Fruit fly (Drosophila melanogaster) whole organism, pupa: ENCODE measurements around the gene nkt.

Source experiments
- CG10348 ChIP-seq: fragments of 200-800 bp; sonication (Bioruptor generic); IDR thresholded peaks from 2 replicates; pipeline ENCODE4 v1.3.6; 2022; ENCODE audit warnings: missing biosample characterization, missing genetic modification characterization
- CG12605 ChIP-seq: fragments of 200-800 bp; sonication (Bioruptor generic); IDR thresholded peaks from 2 replicates; pipeline ENCODE4 v1.3.6; 2022; ENCODE audit warnings: missing biosample characterization, missing genetic modification characterization
- CG13204 ChIP-seq: fragments of 200-800 bp; sonication (Bioruptor generic); optimal IDR thresholded peaks from 2 replicates; lab custom pipeline; 2018; ENCODE audit warnings: missing biosample characterization, mild to moderate bottlenecking, missing genetic modification characterization, moderate library complexity
- CG14655 ChIP-seq: fragments of 200-800 bp; sonication (Bioruptor generic); optimal IDR thresholded peaks from 3 replicates; lab custom pipeline; 2017; ENCODE audit warnings: mild to moderate bottlenecking, missing biosample characterization, missing genetic modification reagents, missing genetic modification characterization
- CG15710 ChIP-seq: fragments of 200-800 bp; sonication (Bioruptor generic); optimal IDR thresholded peaks from 2 replicates; lab custom pipeline; 2018; ENCODE audit warnings: missing biosample characterization, mild to moderate bottlenecking, missing genetic modification characterization, moderate library complexity
- CG17806 ChIP-seq: fragments of 200-800 bp; sonication (Bioruptor generic); optimal IDR thresholded peaks from 2 replicates; lab custom pipeline; 2018; ENCODE audit warnings: missing biosample characterization, mild to moderate bottlenecking, missing genetic modification characterization, moderate library complexity
- CG32121 ChIP-seq: fragments of 200-800 bp; sonication (Bioruptor generic); IDR thresholded peaks from 2 replicates; pipeline ENCODE4 v1.3.6; 2022; ENCODE audit warnings: missing biosample characterization, missing genetic modification characterization
- CG34367 ChIP-seq: fragments of 200-800 bp; sonication (Bioruptor generic); optimal IDR thresholded peaks from 2 replicates; lab custom pipeline; 2018; ENCODE audit warnings: missing biosample characterization, mild to moderate bottlenecking, missing genetic modification characterization
- CG4496 ChIP-seq: fragments of 200-800 bp; sonication (Bioruptor generic); IDR thresholded peaks from 3 replicates; pipeline ENCODE4 v1.3.6; 2022; ENCODE audit warnings: missing biosample characterization, missing genetic modification characterization
- CG8159 ChIP-seq: fragments of 200-800 bp; sonication (Bioruptor generic); optimal IDR thresholded peaks from 3 replicates; lab custom pipeline; 2018; ENCODE audit warnings: missing biosample characterization, mild to moderate bottlenecking, missing genetic modification characterization, moderate library complexity
- CG8301 ChIP-seq: fragments of 200-800 bp; sonication (Bioruptor generic); optimal IDR thresholded peaks from 2 replicates; lab custom pipeline; 2018; ENCODE audit warnings: missing biosample characterization, mild to moderate bottlenecking, missing genetic modification characterization
- CG9948 ChIP-seq: fragments of 200-800 bp; sonication (Bioruptor generic); optimal IDR thresholded peaks from 2 replicates; lab custom pipeline; 2018; ENCODE audit warnings: missing biosample characterization, mild to moderate bottlenecking, missing genetic modification characterization, moderate library complexity
- D1 ChIP-seq: fragments of 200-800 bp; sonication (Bioruptor generic); optimal IDR thresholded peaks from 2 replicates; lab custom pipeline; 2018; ENCODE audit warnings: missing biosample characterization, mild to moderate bottlenecking, missing genetic modification characterization, moderate library complexity
- EcR ChIP-seq: fragments of 200-800 bp; sonication (Bioruptor generic); optimal IDR thresholded peaks from 3 replicates; lab custom pipeline; 2019; ENCODE audit warnings: missing biosample characterization, missing genetic modification characterization, mild to moderate bottlenecking, moderate library complexity, missing genetic modification reagents
- Ets98B ChIP-seq: fragments of 200-800 bp; sonication (Bioruptor generic); IDR thresholded peaks from 2 replicates; pipeline ENCODE4 v1.3.6; 2022; ENCODE audit warnings: missing biosample characterization, missing genetic modification characterization
- Pif1A ChIP-seq: fragments of 200-800 bp; sonication (Bioruptor generic); optimal IDR thresholded peaks from 3 replicates; lab custom pipeline; 2016; ENCODE audit warnings: missing biosample characterization, missing genetic modification characterization
- Pif1B ChIP-seq: fragments of 200-800 bp; sonication (Bioruptor generic); optimal IDR thresholded peaks from 3 replicates; lab custom pipeline; 2016; ENCODE audit warnings: missing biosample characterization, missing genetic modification characterization
- Snoo ChIP-seq: fragments of 200-800 bp; sonication (Bioruptor generic); optimal IDR thresholded peaks from 3 replicates; lab custom pipeline; 2017; ENCODE audit warnings: missing biosample characterization, mild to moderate bottlenecking, missing genetic modification characterization, inconsistent platforms
- fd96Ca ChIP-seq: fragments of 200-800 bp; sonication (Bioruptor generic); IDR thresholded peaks from 3 replicates; pipeline ENCODE4 v1.3.6; 2022; ENCODE audit warnings: missing biosample characterization, missing genetic modification characterization
- gl ChIP-seq: fragments of 200-800 bp; sonication (Bioruptor generic); optimal IDR thresholded peaks from 2 replicates; lab custom pipeline; 2018; ENCODE audit warnings: missing biosample characterization, mild to moderate bottlenecking, missing genetic modification characterization
- rn ChIP-seq: fragments of 200-800 bp; sonication (Bioruptor generic); IDR thresholded peaks from 2 replicates; pipeline ENCODE4 v1.3.6; 2022; ENCODE audit warnings: missing biosample characterization, missing genetic modification characterization

The nkt gene

dm6 chr3L:11182994-11183393 is 18.2 kb upstream of the nkt start:
- TF ChIP-seq gl (tag; lab: Kevin White, UChicago) = no peak
- no peak for TF ChIP-seq CG8159 (tag; lab: Kevin White, UChicago)
- no peak for TF ChIP-seq CG34367 (tag; lab: Kevin White, UChicago)
- no peak for TF ChIP-seq Pif1A (GFP tag; lab: Kevin White, UChicago)
- TF ChIP-seq CG4496 (GFP tag; lab: Robert Waterston, UW) = no peak
- no peak for TF ChIP-seq CG17806 (tag; lab: Kevin White, UChicago)
- no peak for TF ChIP-seq EcR (GFP tag; lab: Kevin White, UChicago)
- TF ChIP-seq CG10348 = no peak
- no peak for TF ChIP-seq Pif1B (GFP tag; lab: Kevin White, UChicago)
- no peak for TF ChIP-seq fd96Ca (GFP tag; lab: Robert Waterston, UW)
- no peak for TF ChIP-seq CG15710 (tag; lab: Kevin White, UChicago)
- TF ChIP-seq, all 21 proteins: peak for 0

DNA sequence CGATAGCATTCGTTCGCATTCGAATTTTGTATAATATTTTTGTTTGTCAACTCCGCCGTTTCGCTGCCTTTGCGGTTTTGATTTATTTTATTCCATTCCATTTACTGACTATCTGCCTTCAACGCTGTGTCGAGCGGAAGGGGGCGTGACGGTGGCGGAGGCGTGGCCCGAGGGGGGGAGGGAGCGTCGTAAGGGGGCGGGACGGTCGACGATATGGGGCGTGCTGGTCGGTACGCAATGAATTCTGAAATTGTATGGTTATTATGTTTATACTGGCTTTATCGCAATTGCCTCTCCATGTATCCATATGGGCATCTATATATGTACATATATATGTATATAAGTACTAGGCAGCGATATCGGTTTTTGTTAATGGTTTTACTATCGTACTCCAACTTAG is 17.2 kb upstream of the nkt start:
- no peak for TF ChIP-seq CG15710 (tag; lab: Kevin White, UChicago)
- TF ChIP-seq D1 = no peak
- no peak for TF ChIP-seq gl (tag; lab: Kevin White, UChicago)
- no peak for TF ChIP-seq Pif1A (GFP tag; lab: Kevin White, UChicago)
- no peak for TF ChIP-seq Snoo (tag; lab: Kevin White, UChicago)
- no peak for TF ChIP-seq CG32121 (GFP tag; lab: Robert Waterston, UW)
- no peak for TF ChIP-seq CG8301 (tag; lab: Kevin White, UChicago)
- no peak for TF ChIP-seq CG13204
- no peak for TF ChIP-seq CG10348
- TF ChIP-seq Pif1B (GFP tag; lab: Kevin White, UChicago) = no peak
- no peak for TF ChIP-seq EcR (GFP tag; lab: Kevin White, UChicago)
- TF ChIP-seq fd96Ca (GFP tag; lab: Robert Waterston, UW) = no peak
- TF ChIP-seq CG34367 (tag; lab: Kevin White, UChicago) = no peak
- TF ChIP-seq rn (GFP tag; lab: Robert Waterston, UW) = no peak
- TF ChIP-seq CG14655 (GFP tag; lab: Kevin White, UChicago) = no peak

- no peak for TF ChIP-seq Ets98B
- peak; percentile 34 for TF ChIP-seq CG17806 (tag; lab: Kevin White, UChicago)
- TF ChIP-seq CG14655 (GFP tag; lab: Kevin White, UChicago) = peak; percentile 47
- peak; percentile 19 for TF ChIP-seq CG8301 (tag; lab: Kevin White, UChicago)
- TF ChIP-seq CG12605 (GFP tag; lab: Robert Waterston, UW) = no peak
- TF ChIP-seq CG15710 (tag; lab: Kevin White, UChicago) = peak; percentile 42
- no peak for TF ChIP-seq Snoo (tag; lab: Kevin White, UChicago)
- TF ChIP-seq CG8159 (tag; lab: Kevin White, UChicago) = peak; percentile 59
Measured at dm6 chr3L:11186768-11187167, 14.4 kb upstream of the nkt start.

DNA sequence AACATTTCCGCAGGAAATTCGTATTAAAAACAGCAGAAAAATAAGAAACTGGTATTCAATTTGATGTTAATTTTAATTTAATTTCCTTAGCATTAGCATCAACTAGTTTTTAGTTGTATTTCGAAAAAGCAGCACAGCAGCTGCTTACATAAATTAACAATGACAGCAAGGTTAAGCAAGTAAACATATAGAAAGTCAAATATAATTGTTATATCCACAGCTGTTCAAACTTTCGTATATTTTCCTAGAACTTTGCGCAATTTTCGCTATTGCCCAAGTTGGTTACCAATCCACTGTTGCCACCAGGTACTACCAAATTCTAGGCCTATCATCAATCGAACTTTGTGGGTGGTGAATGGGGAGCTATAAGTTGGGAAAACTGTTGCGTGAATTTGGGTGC is 11.1 kb upstream of the nkt start:
- TF ChIP-seq CG34367 (tag; lab: Kevin White, UChicago) (no peak), Pif1A (GFP tag; lab: Kevin White, UChicago) (no peak), CG15710 (tag; lab: Kevin White, UChicago) (no peak), fd96Ca (GFP tag; lab: Robert Waterston, UW) (no peak), CG8301 (tag; lab: Kevin White, UChicago) (no peak), EcR (GFP tag; lab: Kevin White, UChicago) (no peak), CG14655 (GFP tag; lab: Kevin White, UChicago) (no peak), Pif1B (GFP tag; lab: Kevin White, UChicago) (no peak)

dm6 chr3L:11195275-11195674 is 5.9 kb upstream of the nkt start:
- TF ChIP-seq CG8301 (tag; lab: Kevin White, UChicago) (no peak), Pif1A (GFP tag; lab: Kevin White, UChicago) (no peak), CG34367 (tag; lab: Kevin White, UChicago) (no peak), CG15710 (tag; lab: Kevin White, UChicago) (no peak), Ets98B (no peak), CG12605 (GFP tag; lab: Robert Waterston, UW) (no peak), EcR (GFP tag; lab: Kevin White, UChicago) (no peak)

- TF ChIP-seq EcR (GFP tag; lab: Kevin White, UChicago) (no peak), Ets98B (no peak)
- TF ChIP-seq, all 21 proteins: peak for 0
Measured at dm6 chr3L:11196860-11197259, 4.3 kb upstream of the nkt start.

- TF ChIP-seq CG32121 (GFP tag; lab: Robert Waterston, UW) (peak; percentile 87), CG12605 (GFP tag; lab: Robert Waterston, UW) (peak; percentile 31; the same call in 1 of the 2 replicates), Pif1B (GFP tag; lab: Kevin White, UChicago) (peak; percentile 22), rn (GFP tag; lab: Robert Waterston, UW) (peak; percentile 53; the same call in 1 of the 2 replicates), CG9948 (peak; percentile 59), CG13204 (no peak), Pif1A (GFP tag; lab: Kevin White, UChicago) (peak; percentile 9), fd96Ca (GFP tag; lab: Robert Waterston, UW) (no peak), D1 (peak; percentile 87), CG15710 (tag; lab: Kevin White, UChicago) (peak; percentile 58), CG14655 (GFP tag; lab: Kevin White, UChicago) (peak; percentile 67), CG34367 (tag; lab: Kevin White, UChicago) (peak; percentile 63), EcR (GFP tag; lab: Kevin White, UChicago) (no peak), gl (tag; lab: Kevin White, UChicago) (no peak), CG8159 (tag; lab: Kevin White, UChicago) (peak; percentile 80), Ets98B (peak; percentile 71), CG17806 (tag; lab: Kevin White, UChicago) (peak; percentile 68), CG10348 (no peak), CG8301 (tag; lab: Kevin White, UChicago) (peak; percentile 35), CG4496 (GFP tag; lab: Robert Waterston, UW) (peak; percentile 53; the same call in 2 of the 3 replicates), Snoo (tag; lab: Kevin White, UChicago) (peak; percentile 22)
- TF ChIP-seq, all 21 proteins: peak for 16
Measured at dm6 chr3L:11197291-11198021, 3.7 kb upstream of the nkt start, which contains the start of gene GlcAT-P. GlcAT-P (minus strand) TSS chr3L:11197536.
